Worm (Caenorhabditis elegans) whole organism, young adult: Measurements from ENCODE around the gene dcs-1.

ENCODE experiments used
- T07F8.4 ChIP-seq: sonication (generic microtip); optimal IDR thresholded peaks from 2 replicates; lab custom pipeline; 2016; ENCODE audit warnings: mild to moderate bottlenecking, missing genetic modification characterization, moderate library complexity, missing compliant biosample characterization
- ama-1 ChIP-seq, 3 experiments: fragments of 150-350 bp in 1 of 3; sonication (generic microtip) in 2 of 3; optimal IDR thresholded peaks; 2 replicates each; lab custom pipeline; 2014 to 2018; ENCODE audit warnings: missing biosample characterization in 2 of 3, missing genetic modification characterization in 2 of 3, missing genetic modification reagents in 2 of 3
- dpff-1 ChIP-seq: sonication (generic microtip); optimal IDR thresholded peaks from 2 replicates; lab custom pipeline; 2017; ENCODE audit warnings: mild to moderate bottlenecking, missing genetic modification characterization, missing compliant biosample characterization
- ets-4 ChIP-seq: fragments of 200-800 bp; sonication (Bioruptor generic); optimal IDR thresholded peaks from 2 replicates; lab custom pipeline; 2018; ENCODE audit warnings: mild to moderate bottlenecking, missing genetic modification characterization, missing compliant biosample characterization
- him-1 ChIP-seq: sonication (generic microtip); optimal IDR thresholded peaks from 2 replicates; lab custom pipeline; 2016; ENCODE audit warnings: missing genotype, missing genetic modification reagents, missing genetic modification characterization, missing compliant biosample characterization
- lin-40 ChIP-seq: sonication (generic microtip); optimal IDR thresholded peaks from 2 replicates; lab custom pipeline; 2016; ENCODE audit warnings: missing genetic modification characterization, mild to moderate bottlenecking, missing compliant biosample characterization, missing genotype, missing genetic modification reagents
- nfyb-1 ChIP-seq: fragments of 200-800 bp; sonication (Bioruptor generic); IDR thresholded peaks from 2 replicates; pipeline ENCODE4 v1.3.6; 2022; ENCODE audit warnings: missing genetic modification reagents, missing genetic modification characterization, missing compliant biosample characterization
- snpc-1.1 ChIP-seq: sonication (generic microtip); optimal IDR thresholded peaks from 2 replicates; lab custom pipeline; 2017; ENCODE audit warnings: missing genetic modification characterization, mild to moderate bottlenecking, missing compliant biosample characterization, antibody characterized with exemption, moderate library complexity, missing genotype, missing genetic modification reagents; ENCODE audit not compliant: insufficient read depth
- snpc-1.3 ChIP-seq: sonication (generic microtip); optimal IDR thresholded peaks from 2 replicates; lab custom pipeline; 2017; ENCODE audit warnings: missing genetic modification characterization, mild to moderate bottlenecking, missing compliant biosample characterization, antibody characterized with exemption, moderate library complexity, missing genotype, missing genetic modification reagents; ENCODE audit not compliant: insufficient read depth

DNA sequence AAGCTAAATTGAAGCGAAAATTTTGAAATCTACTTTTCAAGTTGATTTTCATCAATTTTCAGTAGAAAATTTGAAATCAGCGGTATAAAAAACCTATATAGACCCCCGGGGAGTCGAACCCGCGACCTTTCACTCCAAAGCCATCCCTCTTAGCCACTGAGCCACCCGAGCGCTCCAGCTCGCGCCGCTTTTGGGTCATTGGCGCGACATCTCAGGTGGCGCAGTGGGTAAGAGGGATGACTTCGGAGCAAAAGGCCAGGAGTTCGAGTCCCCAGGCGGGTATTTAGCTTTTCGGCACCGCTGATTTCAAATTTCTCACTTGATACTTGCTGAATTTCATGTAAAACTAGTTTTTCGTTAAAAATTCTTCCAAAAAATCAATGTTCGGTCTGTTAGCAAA lies 36.1 kb upstream of the dcs-1 start:
- TF ChIP-seq snpc-1.1 (tag; lab: Kevin White, UChicago) (no peak), T07F8.4 (no peak), nfyb-1 (GFP tag; lab: Robert Waterston, UW) (no peak), ets-4 (GFP tag; lab: Kevin White, UChicago) (no peak), dpff-1 (no peak), lin-40 (tag; lab: Kevin White, UChicago) (no peak), snpc-1.3 (no peak), him-1 (tag; lab: Kevin White, UChicago) (no peak), ama-1 (optimal IDR thresholded peaks at IDR 0.05; lab: Kevin White, UChicago) (no peak), ama-1 (GFP tag; optimal IDR thresholded peaks at IDR 0.05; lab: Kevin White, UChicago) (no peak)
